Fruit fly (Drosophila melanogaster) whole organism: ENCODE data around the gene lbl.

Source experiments
- pan ChIP-seq: fragments of >200 bp; optimal IDR thresholded peaks from 2 replicates; lab custom pipeline; 2017
- psq ChIP-seq: fragments of >200 bp; optimal IDR thresholded peaks from 2 replicates; lab custom pipeline; 2017

dm6 chr3R:21445327-21445726 is 11.4 kb upstream of the lbl start:
- no peak for TF ChIP-seq psq
- no peak for TF ChIP-seq pan
